Worm (Caenorhabditis elegans) whole organism, young adult: Measurements from ENCODE around the gene ZK550.6.

ENCODE experiments used
- D2030.7 ChIP-seq: fragments of 200-800 bp; sonication (Bioruptor generic); IDR thresholded peaks from 2 replicates; pipeline ENCODE4 v1.3.6; 2022; ENCODE audit warnings: missing genetic modification reagents, missing genetic modification characterization, missing compliant biosample characterization
- K12H6.12 ChIP-seq: fragments of 200-800 bp; sonication (Bioruptor generic); optimal IDR thresholded peaks from 2 replicates; lab custom pipeline; 2018; ENCODE audit warnings: mild to moderate bottlenecking, missing genetic modification characterization, missing compliant biosample characterization
- Y56A3A.18 ChIP-seq: fragments of 200-800 bp; sonication (Bioruptor generic); IDR thresholded peaks from 2 replicates; pipeline ENCODE4 v1.3.6; 2022; ENCODE audit warnings: missing genetic modification reagents, missing genetic modification characterization, missing compliant biosample characterization
- ama-1 ChIP-seq, 3 experiments: fragments of 150-350 bp in 1 of 3; sonication (generic microtip) in 2 of 3; optimal IDR thresholded peaks; 2 replicates each; lab custom pipeline; 2014 to 2018; ENCODE audit warnings: missing biosample characterization in 2 of 3, missing genetic modification characterization in 2 of 3, missing genetic modification reagents in 2 of 3
- ceh-79 ChIP-seq: sonication (generic microtip); optimal IDR thresholded peaks from 2 replicates; lab custom pipeline; 2017; ENCODE audit warnings: mild to moderate bottlenecking, missing genetic modification characterization, missing compliant biosample characterization
- dox-1 ChIP-seq: fragments of 200-800 bp; sonication (Bioruptor generic); IDR thresholded peaks from 2 replicates; pipeline ENCODE4 v1.3.6; 2022; ENCODE audit warnings: missing genetic modification reagents, missing genetic modification characterization, missing compliant biosample characterization
- mcd-1 ChIP-seq: fragments of 200-800 bp; sonication (Bioruptor generic); IDR thresholded peaks from 2 replicates; pipeline ENCODE4 v1.3.6; 2022; ENCODE audit warnings: missing genetic modification reagents, missing genetic modification characterization, missing compliant biosample characterization
- nhr-27 ChIP-seq: fragments of 200-800 bp; sonication (Bioruptor generic); optimal IDR thresholded peaks from 2 replicates; lab custom pipeline; 2018; ENCODE audit warnings: mild to moderate bottlenecking, missing genetic modification characterization, moderate library complexity, missing compliant biosample characterization
- pbrm-1 ChIP-seq: fragments of 200-800 bp; sonication (Bioruptor generic); IDR thresholded peaks from 2 replicates; pipeline ENCODE4 v1.3.6; 2022; ENCODE audit warnings: missing genetic modification reagents, missing genetic modification characterization, missing compliant biosample characterization
- rcor-1 ChIP-seq: fragments of 200-800 bp; sonication (Bioruptor generic); IDR thresholded peaks from 2 replicates; pipeline ENCODE4 v1.3.6; 2022; ENCODE audit warnings: missing genetic modification reagents, missing genetic modification characterization, missing compliant biosample characterization
- tlf-1 ChIP-seq: fragments of 200-800 bp; sonication (Bioruptor generic); optimal IDR thresholded peaks from 2 replicates; lab custom pipeline; 2018; ENCODE audit warnings: mild to moderate bottlenecking, missing genetic modification characterization, missing compliant biosample characterization
- zim-3 ChIP-seq: sonication (generic microtip); optimal IDR thresholded peaks from 2 replicates; lab custom pipeline; 2017; ENCODE audit warnings: mild to moderate bottlenecking, missing genetic modification characterization, moderate library complexity, missing compliant biosample characterization
- ztf-22 ChIP-seq: fragments of 200-800 bp; sonication (Bioruptor generic); optimal IDR thresholded peaks from 2 replicates; lab custom pipeline; 2018; ENCODE audit warnings: mild to moderate bottlenecking, missing genetic modification characterization, moderate library complexity, missing compliant biosample characterization

ce11 chrIV:17281060-17282021 lies 19.1 kb upstream of the ZK550.6 start:
- TF ChIP-seq K12H6.12 (peak; percentile 75), tlf-1 (peak; percentile 96), ztf-22 (GFP tag; lab: Kevin White, UChicago) (peak; percentile 80), nhr-27 (tag; lab: Kevin White, UChicago) (peak; percentile 73), pbrm-1 (GFP tag; lab: Robert Waterston, UW) (peak; percentile 79), dox-1 (GFP tag; lab: Robert Waterston, UW) (peak; percentile 82), ama-1 (optimal IDR thresholded peaks at IDR 0.05; lab: Kevin White, UChicago) (peak; percentile 99), ama-1 (GFP tag; optimal IDR thresholded peaks at IDR 0.05; lab: Kevin White, UChicago) (peak; percentile 89 to 95), ceh-79 (tag; lab: Kevin White, UChicago) (peak; percentile 82), mcd-1 (GFP tag; lab: Robert Waterston, UW) (peak; percentile 63), zim-3 (tag; lab: Kevin White, UChicago) (peak; percentile 88), rcor-1 (peak; percentile 84), D2030.7 (GFP tag; lab: Robert Waterston, UW) (peak; percentile 82; the same call in 1 of the 2 replicates), Y56A3A.18 (GFP tag; lab: Robert Waterston, UW) (peak; percentile 97)
